Worm (Caenorhabditis elegans) whole organism, midembryonic: ENCODE data around the gene C43H6.6.

Experiments
- T22C8.4 ChIP-seq: fragments of 200-800 bp; sonication (Bioruptor generic); IDR thresholded peaks from 2 replicates; pipeline ENCODE4 v1.3.6; 2022; ENCODE audit warnings: missing genetic modification characterization, missing compliant biosample characterization
- cog-1 ChIP-seq: sonication (generic microtip); optimal IDR thresholded peaks from 2 replicates; lab custom pipeline; 2016; ENCODE audit warnings: missing genetic modification characterization, missing compliant biosample characterization
- flt-1 ChIP-seq: fragments of 200-800 bp; sonication (Bioruptor generic); IDR thresholded peaks from 2 replicates; pipeline ENCODE4 v1.3.6; 2022; ENCODE audit warnings: missing genetic modification characterization, missing compliant biosample characterization
- klf-2 ChIP-seq: fragments of 200-800 bp; sonication (Bioruptor generic); conservative IDR thresholded peaks from 2 replicates; pipeline ENCODE4 v1.3.6; 2022; ENCODE audit warnings: missing genetic modification reagents, missing genetic modification characterization, missing compliant biosample characterization
- med-1 ChIP-seq: sonication (generic microtip); optimal IDR thresholded peaks from 2 replicates; lab custom pipeline; 2017; ENCODE audit warnings: missing genetic modification characterization, mild to moderate bottlenecking, missing compliant biosample characterization, antibody characterized with exemption, missing genetic modification reagents; ENCODE audit not compliant: insufficient read depth
- ref-1 ChIP-seq: fragments of 200-800 bp; sonication (Bioruptor generic); conservative IDR thresholded peaks from 2 replicates; pipeline ENCODE4 v1.3.6; 2022; ENCODE audit warnings: missing genetic modification reagents, missing genetic modification characterization, missing compliant biosample characterization
- tab-1 ChIP-seq: fragments of 200-800 bp; sonication (Bioruptor generic); IDR thresholded peaks from 2 replicates; pipeline ENCODE4 v1.3.6; 2022; ENCODE audit warnings: missing genetic modification characterization, missing compliant biosample characterization
- ztf-23 ChIP-seq: fragments of 200-800 bp; sonication (Bioruptor generic); IDR thresholded peaks from 2 replicates; pipeline ENCODE4 v1.3.6; 2022; ENCODE audit warnings: missing genetic modification reagents, missing genetic modification characterization, missing compliant biosample characterization
- ztf-29 ChIP-seq: fragments of 200-800 bp; sonication (Bioruptor generic); IDR thresholded peaks from 2 replicates; pipeline ENCODE4 v1.3.6; 2022; ENCODE audit warnings: missing genetic modification reagents, missing genetic modification characterization, missing compliant biosample characterization

Gene C43H6.6

DNA sequence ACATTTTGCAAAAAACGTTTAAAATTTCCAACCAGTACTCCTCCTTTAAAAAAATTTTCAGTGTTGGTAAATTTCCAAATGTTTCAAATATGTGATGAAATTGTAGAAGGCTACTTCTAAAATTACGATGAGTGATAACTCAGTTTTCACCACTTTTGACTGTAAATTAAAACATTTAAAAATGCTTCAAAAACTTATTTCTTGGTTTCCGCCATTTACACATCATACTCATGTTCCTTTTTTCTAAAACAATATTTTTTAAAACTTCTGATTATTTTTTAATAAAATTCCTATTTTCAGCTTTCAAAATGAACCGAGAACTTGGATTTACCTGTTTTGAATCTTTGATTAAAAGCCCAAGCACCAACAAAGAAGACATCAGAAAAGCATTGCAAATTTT lies 8.6 kb downstream of the C43H6.6 start, which contains the start of gene C43H6.4:
Gene C43H6.4 (plus strand): TSS at position 301 of the 400 bp plus-strand sequence.
- TF ChIP-seq ztf-29 (no peak), cog-1 (tag; lab: Kevin White, UChicago) (no peak), flt-1 (GFP tag; lab: Robert Waterston, UW) (no peak), T22C8.4 (no peak), ref-1 (GFP tag; lab: Robert Waterston, UW) (no peak), med-1 (GFP tag; lab: Kevin White, UChicago) (no peak), klf-2 (GFP tag; lab: Robert Waterston, UW) (no peak), ztf-23 (GFP tag; lab: Robert Waterston, UW) (no peak), tab-1 (GFP tag; lab: Robert Waterston, UW) (no peak)

DNA sequence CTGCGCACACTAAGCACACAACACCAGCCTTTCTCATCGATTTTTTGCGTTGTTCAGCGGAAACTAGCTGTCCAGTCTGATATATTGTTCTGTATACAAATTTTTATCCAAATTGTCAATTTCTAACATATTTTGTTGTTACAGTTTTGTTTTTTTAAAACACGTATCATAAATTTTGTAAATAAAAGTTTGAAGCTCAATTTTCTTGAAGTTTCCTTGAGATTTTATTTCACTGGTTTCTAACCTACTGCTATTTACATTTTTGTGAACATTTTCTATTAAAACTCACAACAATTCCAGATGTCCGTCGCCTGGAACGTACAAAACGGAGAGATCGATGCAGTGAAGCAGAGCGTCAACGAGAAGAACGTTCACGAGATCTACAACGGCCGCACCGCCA lies 12.1 kb downstream of the C43H6.6 start, which contains the start of gene mtpn-1:
Gene mtpn-1 (plus strand): TSS at position 301 of the 400 bp plus-strand sequence.
- TF ChIP-seq ztf-29 = no peak
- TF ChIP-seq T22C8.4 = no peak
- TF ChIP-seq ztf-23 (GFP tag; lab: Robert Waterston, UW) = no peak
- no peak for TF ChIP-seq ref-1 (GFP tag; lab: Robert Waterston, UW)
- TF ChIP-seq flt-1 (GFP tag; lab: Robert Waterston, UW) = no peak
- no peak for TF ChIP-seq klf-2 (GFP tag; lab: Robert Waterston, UW)

DNA sequence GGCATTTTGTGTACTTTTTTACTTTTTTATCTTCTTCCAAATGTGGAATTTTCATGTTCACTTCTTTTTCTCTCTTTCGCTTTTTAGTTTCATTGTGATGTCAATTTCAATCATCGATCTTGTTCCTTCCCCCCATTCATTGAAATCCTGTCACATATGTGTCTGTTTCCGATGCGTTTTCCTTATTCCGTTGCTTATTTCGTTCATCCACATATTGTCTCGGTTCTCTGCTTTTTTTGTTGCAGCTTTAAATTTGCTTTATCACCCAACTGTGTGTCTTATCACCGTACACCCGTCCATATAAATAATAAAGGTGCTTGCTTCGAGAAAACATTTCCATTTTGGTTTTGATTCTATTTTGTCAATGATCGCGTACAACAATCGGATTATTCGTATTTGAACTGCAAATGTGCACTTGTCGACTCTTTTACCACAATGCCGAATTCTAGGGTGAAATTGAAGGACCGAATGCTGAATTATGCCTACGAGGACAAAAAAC lies 14.2 kb downstream of the C43H6.6 start, which contains the start of the genes C43H6.12 and trpp-12:
Gene C43H6.12 (plus strand): TSS at position 365 of the 499 bp plus-strand sequence.
Gene trpp-12 (plus strand): TSS at position 449 of the 499 bp plus-strand sequence.
- TF ChIP-seq klf-2 (GFP tag; lab: Robert Waterston, UW) (no peak), ztf-23 (GFP tag; lab: Robert Waterston, UW) (no peak), tab-1 (GFP tag; lab: Robert Waterston, UW) (no peak), med-1 (GFP tag; lab: Kevin White, UChicago) (no peak)

DNA sequence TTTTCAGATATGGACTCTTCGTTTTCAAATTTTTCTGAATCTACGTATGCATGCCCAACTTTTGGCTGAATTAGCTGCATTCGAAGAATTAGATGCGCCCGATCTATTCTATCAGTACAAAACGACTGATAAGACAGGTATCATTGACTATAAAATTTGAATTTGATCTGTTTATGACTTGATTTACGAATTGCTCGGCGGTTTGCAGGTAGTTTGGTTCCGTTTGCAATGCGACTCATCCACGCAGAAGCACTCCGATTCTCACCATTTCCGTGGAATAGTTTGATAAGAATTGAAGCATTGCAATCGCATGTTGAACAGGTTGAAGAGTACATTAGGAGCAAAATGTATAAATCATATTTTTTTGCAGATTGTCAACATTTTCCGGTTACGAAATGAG lies 15.9 kb downstream of the C43H6.6 start:
- TF ChIP-seq ref-1 (GFP tag; lab: Robert Waterston, UW) (no peak), tab-1 (GFP tag; lab: Robert Waterston, UW) (no peak), ztf-23 (GFP tag; lab: Robert Waterston, UW) (no peak), med-1 (GFP tag; lab: Kevin White, UChicago) (no peak), cog-1 (tag; lab: Kevin White, UChicago) (no peak)

DNA sequence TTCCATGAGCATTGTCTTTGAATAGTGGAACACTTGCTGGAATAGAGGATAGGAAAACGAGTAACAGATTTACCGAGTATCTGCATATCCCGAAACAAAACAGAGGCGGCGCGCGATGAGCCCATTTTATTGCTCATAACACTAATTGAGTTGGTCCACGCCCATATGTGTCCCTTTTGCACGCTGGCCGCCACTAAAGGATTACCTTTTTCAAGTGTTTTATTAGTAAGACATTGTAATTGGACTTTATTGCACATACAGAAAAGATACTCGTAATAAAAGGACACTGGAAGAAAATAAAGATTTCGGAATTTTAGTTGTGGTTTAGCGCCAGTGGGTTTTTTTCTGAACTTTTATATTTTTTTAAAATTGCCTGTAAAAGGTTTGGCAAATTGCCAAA lies 18.2 kb downstream of the C43H6.6 start, which contains the start of gene hlh-15:
Gene hlh-15 (minus strand): TSS at position 101 of the 400 bp plus-strand sequence.
- TF ChIP-seq klf-2 (GFP tag; lab: Robert Waterston, UW) (no peak), ztf-29 (no peak), flt-1 (GFP tag; lab: Robert Waterston, UW) (no peak), tab-1 (GFP tag; lab: Robert Waterston, UW) (no peak), med-1 (GFP tag; lab: Kevin White, UChicago) (no peak), T22C8.4 (no peak), cog-1 (tag; lab: Kevin White, UChicago) (no peak), ref-1 (GFP tag; lab: Robert Waterston, UW) (no peak)

DNA sequence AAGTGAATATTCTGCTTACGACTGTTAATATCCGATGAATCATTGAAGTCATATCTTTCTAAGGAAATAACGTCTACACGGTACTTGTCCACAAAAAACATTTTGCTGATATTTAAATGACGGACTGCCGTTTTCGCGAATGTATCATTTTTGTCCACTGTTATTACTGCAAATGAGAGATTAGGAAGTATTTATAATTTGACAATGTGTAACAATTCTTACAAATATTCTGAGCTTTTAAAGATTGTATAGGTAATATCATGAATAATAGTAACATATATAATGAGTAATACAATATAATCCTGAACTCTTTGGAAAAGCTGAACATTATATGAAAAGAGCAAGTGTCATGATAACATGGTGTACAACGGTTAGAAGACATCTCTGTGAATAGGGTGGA lies 24.7 kb downstream of the C43H6.6 start, which contains the start of gene glr-7:
Gene glr-7 (minus strand): TSS at position 101 of the 400 bp plus-strand sequence.
- TF ChIP-seq med-1 (GFP tag; lab: Kevin White, UChicago) = no peak
- TF ChIP-seq ztf-29 = no peak
- TF ChIP-seq flt-1 (GFP tag; lab: Robert Waterston, UW) = no peak
- TF ChIP-seq ref-1 (GFP tag; lab: Robert Waterston, UW) = no peak
- TF ChIP-seq cog-1 (tag; lab: Kevin White, UChicago) = no peak
- TF ChIP-seq tab-1 (GFP tag; lab: Robert Waterston, UW) = no peak
- no peak for TF ChIP-seq ztf-23 (GFP tag; lab: Robert Waterston, UW)
- TF ChIP-seq T22C8.4 = no peak
- TF ChIP-seq klf-2 (GFP tag; lab: Robert Waterston, UW) = no peak

DNA sequence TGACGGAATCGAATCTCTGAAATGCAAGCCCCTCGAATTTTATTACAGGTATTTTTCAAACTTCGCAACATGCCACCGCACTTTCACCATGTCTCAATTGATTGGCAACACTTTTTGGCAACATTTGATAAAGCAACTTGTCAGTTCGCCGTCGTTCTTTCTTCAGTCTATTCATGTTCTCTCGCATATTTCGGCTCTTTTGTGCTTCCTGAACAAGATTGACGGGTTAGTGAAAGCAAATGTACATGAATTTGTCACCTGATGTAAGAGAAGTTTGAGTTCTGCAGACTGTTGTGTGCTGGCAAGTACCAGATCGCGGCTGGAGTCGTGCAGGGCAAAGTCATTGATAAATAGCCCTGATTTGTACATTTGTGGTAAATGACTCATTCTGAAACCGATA lies 27.0 kb downstream of the C43H6.6 start:
- TF ChIP-seq ztf-23 (GFP tag; lab: Robert Waterston, UW) (no peak), T22C8.4 (no peak), flt-1 (GFP tag; lab: Robert Waterston, UW) (no peak)

DNA sequence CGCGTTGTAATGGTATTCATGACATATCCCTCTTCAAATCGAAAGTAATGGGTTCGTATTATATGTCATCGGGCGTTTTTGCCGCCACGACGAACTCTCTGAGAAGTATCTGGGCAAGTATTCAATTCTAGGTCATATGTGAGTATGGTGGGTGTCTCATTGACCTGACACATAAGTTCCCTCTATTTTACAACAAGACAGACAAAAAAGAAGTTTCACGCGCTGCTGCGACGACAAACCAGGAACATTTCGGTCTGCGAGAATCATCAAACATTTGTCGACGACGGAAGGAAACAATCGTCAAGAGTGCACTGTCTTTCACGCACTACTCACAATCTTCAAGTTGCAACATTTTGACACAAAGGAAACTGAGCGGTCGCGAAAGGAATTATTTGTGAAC lies 30.2 kb downstream of the C43H6.6 start:
- no peak for TF ChIP-seq cog-1 (tag; lab: Kevin White, UChicago)
- TF ChIP-seq T22C8.4 = no peak
- TF ChIP-seq tab-1 (GFP tag; lab: Robert Waterston, UW) = no peak
- no peak for TF ChIP-seq flt-1 (GFP tag; lab: Robert Waterston, UW)
- no peak for TF ChIP-seq ztf-29
- TF ChIP-seq med-1 (GFP tag; lab: Kevin White, UChicago) = no peak
- no peak for TF ChIP-seq ztf-23 (GFP tag; lab: Robert Waterston, UW)
- TF ChIP-seq ref-1 (GFP tag; lab: Robert Waterston, UW) = no peak
- TF ChIP-seq klf-2 (GFP tag; lab: Robert Waterston, UW) = no peak

DNA sequence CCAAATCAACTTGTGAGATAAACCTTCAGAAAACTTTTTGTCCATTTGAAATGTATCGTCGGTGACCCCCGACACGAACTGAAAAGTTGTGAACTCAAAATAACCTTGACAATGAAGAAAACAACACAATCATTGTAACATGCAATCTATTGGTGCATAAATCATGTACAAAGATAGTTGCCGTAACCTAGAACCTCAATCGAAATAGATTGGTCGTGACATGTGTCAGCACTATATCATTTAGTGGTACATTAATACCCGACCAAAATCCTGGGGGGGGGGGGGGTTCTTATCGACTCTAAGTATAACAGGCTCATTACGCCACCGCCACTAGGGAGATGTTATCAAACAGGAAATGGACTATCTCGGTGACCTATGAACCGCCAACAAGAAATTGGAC lies 31.8 kb downstream of the C43H6.6 start:
- TF ChIP-seq flt-1 (GFP tag; lab: Robert Waterston, UW) = no peak
- TF ChIP-seq ref-1 (GFP tag; lab: Robert Waterston, UW) = no peak
- no peak for TF ChIP-seq ztf-23 (GFP tag; lab: Robert Waterston, UW)
- TF ChIP-seq tab-1 (GFP tag; lab: Robert Waterston, UW) = no peak

DNA sequence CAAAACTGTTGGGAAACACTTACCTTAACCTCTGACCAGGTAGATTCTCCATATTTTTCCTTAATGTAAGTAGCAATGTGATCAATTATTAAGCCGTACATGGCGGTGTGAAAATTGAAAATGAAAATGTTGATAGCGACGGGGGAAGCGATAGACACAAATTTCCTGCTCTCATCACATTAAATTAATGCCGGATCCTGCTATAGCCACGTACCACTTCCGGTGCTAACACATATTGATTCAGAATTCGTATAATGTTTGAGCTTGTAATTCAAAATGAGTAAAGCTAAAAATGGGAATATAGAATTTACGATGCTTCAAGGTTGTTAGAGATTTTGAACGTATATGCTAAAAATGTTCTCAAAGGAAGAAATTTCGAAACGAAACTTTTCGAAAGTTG lies 32.3 kb downstream of the C43H6.6 start, which contains the start of gene gcy-31:
Gene gcy-31 (minus strand): TSS at position 101 of the 400 bp plus-strand sequence.
- no peak for TF ChIP-seq ztf-23 (GFP tag; lab: Robert Waterston, UW)
- no peak for TF ChIP-seq klf-2 (GFP tag; lab: Robert Waterston, UW)
- no peak for TF ChIP-seq cog-1 (tag; lab: Kevin White, UChicago)
- no peak for TF ChIP-seq ref-1 (GFP tag; lab: Robert Waterston, UW)
- no peak for TF ChIP-seq T22C8.4
- no peak for TF ChIP-seq med-1 (GFP tag; lab: Kevin White, UChicago)
- TF ChIP-seq flt-1 (GFP tag; lab: Robert Waterston, UW) = no peak
- no peak for TF ChIP-seq ztf-29
- TF ChIP-seq tab-1 (GFP tag; lab: Robert Waterston, UW) = no peak
